Fruit fly (Drosophila melanogaster) whole organism, prepupa: ENCODE measurements around the gene CG1812.

Experiments used
- Blimp-1 ChIP-seq: fragments of 200-800 bp; sonication (Bioruptor generic); optimal IDR thresholded peaks from 3 replicates; lab custom pipeline; 2017; ENCODE audit warnings: missing biosample characterization, missing genetic modification characterization, mild to moderate bottlenecking, moderate library complexity, missing genetic modification reagents
- CG10631 ChIP-seq: fragments of 200-800 bp; sonication (Bioruptor generic); optimal IDR thresholded peaks from 2 replicates; lab custom pipeline; 2016; ENCODE audit warnings: missing biosample characterization, missing genetic modification characterization
- CG11294 ChIP-seq: fragments of 200-800 bp; sonication (Bioruptor generic); IDR thresholded peaks from 2 replicates; pipeline ENCODE4 v1.3.6; 2022; ENCODE audit warnings: missing biosample characterization, missing genetic modification characterization
- CG11902 ChIP-seq: fragments of 200-800 bp; sonication (Bioruptor generic); optimal IDR thresholded peaks from 3 replicates; lab custom pipeline; 2016; ENCODE audit warnings: missing biosample characterization, missing genetic modification characterization
- CG15336 ChIP-seq: fragments of 200-800 bp; sonication (Bioruptor generic); IDR thresholded peaks from 2 replicates; pipeline ENCODE4 v1.3.6; 2022; ENCODE audit warnings: missing biosample characterization, missing genetic modification characterization
- CG16779 ChIP-seq: fragments of 200-800 bp; sonication (Bioruptor generic); optimal IDR thresholded peaks from 3 replicates; lab custom pipeline; 2017; ENCODE audit warnings: missing biosample characterization, mild to moderate bottlenecking, missing genetic modification characterization
- CG3032 ChIP-seq: fragments of 200-800 bp; optimal IDR thresholded peaks from 2 replicates; lab custom pipeline; 2019; ENCODE audit warnings: missing biosample characterization, mild to moderate bottlenecking, missing genetic modification characterization, moderate library complexity
- CG32006 ChIP-seq: fragments of 200-800 bp; sonication (Bioruptor generic); optimal IDR thresholded peaks from 3 replicates; lab custom pipeline; 2017; ENCODE audit warnings: missing biosample characterization, mild to moderate bottlenecking, missing genetic modification characterization
- CG34406 ChIP-seq: fragments of 200-800 bp; sonication (Bioruptor generic); optimal IDR thresholded peaks from 3 replicates; lab custom pipeline; 2016; ENCODE audit warnings: missing biosample characterization, missing genetic modification characterization
- CG3919 ChIP-seq: fragments of 200-800 bp; sonication (Bioruptor generic); optimal IDR thresholded peaks from 3 replicates; lab custom pipeline; 2016; ENCODE audit warnings: missing biosample characterization, missing genetic modification characterization
- CG4318 ChIP-seq: fragments of 200-800 bp; sonication (Bioruptor generic); optimal IDR thresholded peaks from 3 replicates; lab custom pipeline; 2017; ENCODE audit warnings: missing biosample characterization, mild to moderate bottlenecking, missing genetic modification characterization
- CG6276 ChIP-seq: fragments of 200-800 bp; sonication (Bioruptor generic); optimal IDR thresholded peaks from 2 replicates; lab custom pipeline; 2017; ENCODE audit warnings: missing biosample characterization, mild to moderate bottlenecking, missing genetic modification characterization
- CG6792 ChIP-seq: fragments of 200-800 bp; sonication (Bioruptor generic); optimal IDR thresholded peaks from 3 replicates; lab custom pipeline; 2016; ENCODE audit warnings: missing biosample characterization, missing genetic modification characterization
- CG6808 ChIP-seq: fragments of 200-800 bp; sonication (Bioruptor generic); optimal IDR thresholded peaks from 3 replicates; lab custom pipeline; 2017; ENCODE audit warnings: missing biosample characterization, missing genetic modification characterization, mild to moderate bottlenecking, moderate library complexity, missing genetic modification reagents
- CG6854 ChIP-seq: fragments of 200-800 bp; sonication (Bioruptor generic); optimal IDR thresholded peaks from 2 replicates; lab custom pipeline; 2017; ENCODE audit warnings: missing biosample characterization, mild to moderate bottlenecking, missing genetic modification characterization
- CG7368 ChIP-seq: fragments of 200-800 bp; sonication (Bioruptor generic); optimal IDR thresholded peaks from 3 replicates; lab custom pipeline; 2016; ENCODE audit warnings: missing biosample characterization, missing genetic modification characterization
- CG8119 ChIP-seq: fragments of 200-800 bp; sonication (Bioruptor generic); IDR thresholded peaks from 3 replicates; pipeline ENCODE4 v1.3.6; 2022; ENCODE audit warnings: missing biosample characterization, missing genetic modification characterization
- CG8632 ChIP-seq: fragments of 200-800 bp; sonication (Bioruptor generic); optimal IDR thresholded peaks from 3 replicates; lab custom pipeline; 2016; ENCODE audit warnings: missing biosample characterization, missing genetic modification characterization
- CG9139 ChIP-seq: fragments of 200-800 bp; sonication (Bioruptor generic); optimal IDR thresholded peaks from 3 replicates; lab custom pipeline; 2017; ENCODE audit warnings: missing biosample characterization, mild to moderate bottlenecking, missing genetic modification characterization
- Eip75B ChIP-seq: fragments of 200-800 bp; sonication (Bioruptor generic); optimal IDR thresholded peaks from 3 replicates; lab custom pipeline; 2016; ENCODE audit warnings: missing biosample characterization, missing genetic modification characterization
- Eip78C ChIP-seq: fragments of 200-800 bp; sonication (Bioruptor generic); peaks from one replicate; lab custom pipeline; 2016; ENCODE audit warnings: missing biosample characterization, missing genetic modification characterization
- Eip93F ChIP-seq: fragments of 200-800 bp; sonication (Bioruptor generic); optimal IDR thresholded peaks from 2 replicates; lab custom pipeline; 2016; ENCODE audit warnings: missing biosample characterization, mild to moderate bottlenecking, missing genetic modification characterization
- Ets21C ChIP-seq: fragments of 200-800 bp; sonication (Bioruptor generic); optimal IDR thresholded peaks from 3 replicates; lab custom pipeline; 2016; ENCODE audit warnings: missing biosample characterization, missing genetic modification characterization
- Ets96B ChIP-seq: fragments of 200-800 bp; optimal IDR thresholded peaks from 2 replicates; lab custom pipeline; 2019; ENCODE audit warnings: missing biosample characterization, mild to moderate bottlenecking, missing genetic modification characterization, moderate library complexity
- Hr38 ChIP-seq: sonication (Bioruptor generic); optimal IDR thresholded peaks from 2 replicates; lab custom pipeline; 2016; ENCODE audit warnings: missing biosample characterization, missing genetic modification characterization
- Hr39 ChIP-seq: fragments of 200-800 bp; sonication (Bioruptor generic); optimal IDR thresholded peaks from 2 replicates; lab custom pipeline; 2016; ENCODE audit warnings: missing biosample characterization, missing genetic modification characterization
- Hr4 ChIP-seq: fragments of 200-800 bp; sonication (Bioruptor generic); optimal IDR thresholded peaks from 3 replicates; lab custom pipeline; 2016; ENCODE audit warnings: missing biosample characterization, missing genetic modification characterization
- Lpt ChIP-seq: fragments of 200-800 bp; sonication (Bioruptor generic); optimal IDR thresholded peaks from 3 replicates; lab custom pipeline; 2016; ENCODE audit warnings: missing biosample characterization, missing genetic modification characterization
- Met ChIP-seq: fragments of 200-800 bp; sonication (Bioruptor generic); optimal IDR thresholded peaks from 3 replicates; lab custom pipeline; 2016; ENCODE audit warnings: missing biosample characterization, missing genetic modification characterization
- OdsH ChIP-seq: fragments of 200-800 bp; sonication (Bioruptor generic); optimal IDR thresholded peaks from 3 replicates; lab custom pipeline; 2016; ENCODE audit warnings: missing biosample characterization, missing genetic modification characterization
- Smox ChIP-seq: fragments of 200-800 bp; sonication (Bioruptor generic); optimal IDR thresholded peaks from 3 replicates; lab custom pipeline; 2016; ENCODE audit warnings: missing biosample characterization, missing genetic modification characterization
- Sox102F ChIP-seq: fragments of 200-800 bp; sonication (Bioruptor generic); optimal IDR thresholded peaks from 2 replicates; lab custom pipeline; 2016; ENCODE audit warnings: missing biosample characterization, mild to moderate bottlenecking, missing genetic modification characterization
- Sox15 ChIP-seq: fragments of 200-800 bp; sonication (Bioruptor generic); optimal IDR thresholded peaks from 3 replicates; lab custom pipeline; 2016; ENCODE audit warnings: missing biosample characterization, missing genetic modification characterization
- achi ChIP-seq: fragments of 200-800 bp; sonication (Bioruptor generic); optimal IDR thresholded peaks from 3 replicates; lab custom pipeline; 2016; ENCODE audit warnings: missing biosample characterization, missing genetic modification characterization
- acj6 ChIP-seq: fragments of 200-800 bp; sonication (Bioruptor generic); optimal IDR thresholded peaks from 3 replicates; lab custom pipeline; 2016; ENCODE audit warnings: missing biosample characterization, missing genetic modification characterization
- cyc ChIP-seq: fragments of 200-800 bp; sonication (Bioruptor generic); optimal IDR thresholded peaks from 3 replicates; lab custom pipeline; 2016; ENCODE audit warnings: missing biosample characterization, missing genetic modification characterization
- dac ChIP-seq: fragments of 200-800 bp; sonication (Bioruptor generic); optimal IDR thresholded peaks from 2 replicates; lab custom pipeline; 2017; ENCODE audit warnings: missing biosample characterization, mild to moderate bottlenecking, missing genetic modification characterization
- dsx ChIP-seq: fragments of 200-800 bp; optimal IDR thresholded peaks from 3 replicates; lab custom pipeline; 2019; ENCODE audit warnings: missing biosample characterization, mild to moderate bottlenecking, missing genetic modification characterization, moderate library complexity; ENCODE audit not compliant: poor library complexity, severe bottlenecking
- eg ChIP-seq: fragments of 200-800 bp; sonication (Bioruptor generic); IDR thresholded peaks from 3 replicates; pipeline ENCODE4 v1.3.6; 2022; ENCODE audit warnings: missing biosample characterization, missing genetic modification characterization
- esn ChIP-seq: fragments of 200-800 bp; sonication (Bioruptor generic); optimal IDR thresholded peaks from 2 replicates; lab custom pipeline; 2016; ENCODE audit warnings: missing biosample characterization, mild to moderate bottlenecking, missing genetic modification characterization, moderate library complexity
- lz ChIP-seq: fragments of 200-800 bp; sonication (Bioruptor generic); optimal IDR thresholded peaks from 3 replicates; lab custom pipeline; 2016; ENCODE audit warnings: missing biosample characterization, missing genetic modification characterization
- net ChIP-seq: fragments of 200-800 bp; sonication (Bioruptor generic); optimal IDR thresholded peaks from 3 replicates; lab custom pipeline; 2016; ENCODE audit warnings: missing biosample characterization, missing genetic modification characterization
- salr ChIP-seq, 2 experiments: fragments of 200-800 bp; sonication (Bioruptor generic); optimal IDR thresholded peaks; 3 replicates each; lab custom pipeline; 2016 to 2018; ENCODE audit warnings: missing biosample characterization in 2 of 2, missing genetic modification characterization in 2 of 2, mild to moderate bottlenecking in 1 of 2
- spab ChIP-seq: fragments of 200-800 bp; sonication (Bioruptor generic); optimal IDR thresholded peaks from 2 replicates; lab custom pipeline; 2017; ENCODE audit warnings: missing biosample characterization, mild to moderate bottlenecking, missing genetic modification characterization, missing genetic modification reagents
- ss ChIP-seq, 2 experiments: fragments of 200-800 bp; sonication (Bioruptor generic); optimal IDR thresholded peaks; 2 replicates in 1 of 2; 3 replicates in 1 of 2; lab custom pipeline; 2017 to 2018; ENCODE audit warnings: mild to moderate bottlenecking in 2 of 2, missing biosample characterization in 2 of 2, missing genetic modification characterization in 2 of 2, moderate library complexity in 1 of 2
- svp ChIP-seq: fragments of 200-800 bp; sonication (Bioruptor generic); peaks from one replicate; lab custom pipeline; 2016; ENCODE audit warnings: missing biosample characterization, missing genetic modification characterization
- topi ChIP-seq: fragments of 200-800 bp; sonication (Bioruptor generic); optimal IDR thresholded peaks from 3 replicates; lab custom pipeline; 2016; ENCODE audit warnings: missing biosample characterization, missing genetic modification characterization
- vri ChIP-seq: fragments of 200-800 bp; sonication (Bioruptor generic); optimal IDR thresholded peaks from 3 replicates; lab custom pipeline; 2016; ENCODE audit warnings: missing biosample characterization, mild to moderate bottlenecking, missing genetic modification characterization

Gene CG1812

DNA sequence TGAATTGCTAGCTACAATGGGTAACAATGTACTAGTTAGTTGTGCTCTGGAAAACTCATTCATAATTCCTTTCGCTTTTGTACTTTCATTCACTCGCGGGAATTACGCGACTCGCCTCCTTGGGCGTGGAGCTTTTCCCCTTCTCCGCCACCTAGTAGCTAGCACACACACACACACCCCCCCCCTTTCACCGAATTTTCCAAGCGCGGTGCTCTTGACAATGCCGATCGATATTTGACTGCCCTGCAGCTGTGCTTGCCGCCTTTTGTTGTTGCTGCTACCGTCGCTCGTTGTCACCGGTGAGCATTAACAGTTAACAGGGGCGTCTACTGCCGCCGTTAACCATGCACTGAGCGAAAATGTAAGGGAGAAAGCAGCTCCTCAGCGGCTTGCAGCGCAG lies 9.1 kb upstream of the CG1812 start:
- TF ChIP-seq dac (GFP tag; lab: Kevin White, UChicago) (no peak), achi (GFP tag; lab: Kevin White, UChicago) (no peak), CG8119 (no peak), svp (GFP tag; lab: Kevin White, UChicago) (no peak), Ets21C (no peak)
- TF ChIP-seq, all 60 proteins: peak for 0

DNA sequence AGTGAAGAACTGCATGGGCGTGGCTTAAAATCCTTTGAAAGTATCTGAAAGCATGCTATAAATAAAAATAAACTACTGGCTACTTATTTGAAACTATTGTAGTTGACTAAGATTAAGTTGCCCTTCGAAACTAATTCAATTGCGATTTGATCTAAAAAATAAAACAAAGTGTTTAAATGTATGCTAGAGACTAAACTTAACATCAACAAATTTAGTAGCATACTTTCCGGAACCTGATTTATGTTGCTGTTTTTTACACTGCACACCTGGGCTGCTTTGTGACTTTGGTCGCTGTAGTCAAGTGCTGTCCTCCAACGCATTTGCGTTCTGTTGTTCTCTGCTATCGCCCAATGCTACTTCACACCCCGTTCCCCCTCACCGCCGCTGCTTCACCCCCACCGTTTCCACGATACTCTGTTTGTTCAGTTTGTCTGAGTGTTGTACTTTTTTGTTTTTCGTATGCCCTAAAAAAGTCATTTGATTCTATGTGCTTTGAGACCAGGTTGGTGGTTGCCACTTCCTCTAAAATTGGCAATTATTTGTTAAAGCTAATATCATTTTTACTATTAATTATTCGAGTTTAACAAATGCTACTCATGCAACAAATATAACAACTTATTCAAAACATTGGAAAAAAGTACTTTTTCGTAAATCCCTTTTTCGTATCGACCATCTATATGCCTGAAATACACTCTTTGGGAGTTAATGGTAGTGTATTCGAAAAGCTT lies 8.4 kb upstream of the CG1812 start:
- TF ChIP-seq Eip75B (GFP tag; lab: Kevin White, UChicago) (peak; percentile 37), Sox102F (GFP tag; lab: Kevin White, UChicago) (peak; percentile 57), CG15336 (GFP tag; lab: Robert Waterston, UW) (peak; percentile 25; the same call in 1 of the 2 replicates), CG10631 (GFP tag; lab: Kevin White, UChicago) (peak; percentile 50), lz (GFP tag; lab: Kevin White, UChicago) (peak; percentile 61), CG6276 (peak; percentile 18), topi (GFP tag; lab: Kevin White, UChicago) (peak; percentile 62), CG11294 (GFP tag; lab: Robert Waterston, UW) (no peak), CG4318 (GFP tag; lab: Kevin White, UChicago) (no peak), Blimp-1 (GFP tag; lab: Kevin White, UChicago) (peak; percentile 29), esn (GFP tag; lab: Kevin White, UChicago) (peak; percentile 66), CG16779 (tag; lab: Kevin White, UChicago) (peak; percentile 13), CG3919 (no peak), Ets96B (tag; lab: Kevin White, UChicago) (peak; percentile 62), CG8119 (no peak; the same call in 2 of the 3 replicates), eg (GFP tag; lab: Robert Waterston, UW) (no peak), Hr4 (GFP tag; lab: Kevin White, UChicago) (peak; percentile 56), cyc (GFP tag; lab: Kevin White, UChicago) (peak; percentile 34), Eip78C (GFP tag; lab: Kevin White, UChicago) (peak; percentile 82), dac (GFP tag; lab: Kevin White, UChicago) (no peak), CG11902 (GFP tag; lab: Kevin White, UChicago) (no peak), CG6854 (GFP tag; lab: Kevin White, UChicago) (no peak), dsx (GFP tag; lab: Kevin White, UChicago) (peak; percentile 10), Hr38 (GFP tag; lab: Kevin White, UChicago) (no peak), net (GFP tag; lab: Kevin White, UChicago) (peak; percentile 2), ss (GFP tag; optimal IDR thresholded peaks at IDR 0.05; lab: Kevin White, UChicago) (peak; percentile 10 to 19), acj6 (peak; percentile 27), CG32006 (GFP tag; lab: Kevin White, UChicago) (peak; percentile 68), CG6792 (peak; percentile 37), CG7368 (GFP tag; lab: Kevin White, UChicago) (no peak), salr (GFP tag; optimal IDR thresholded peaks at IDR 0.05; lab: Kevin White, UChicago) (peak in 1 of 2 experiments; percentile 48), Met (GFP tag; lab: Kevin White, UChicago) (peak; percentile 68), vri (GFP tag; lab: Kevin White, UChicago) (no peak), achi (GFP tag; lab: Kevin White, UChicago) (peak; percentile 41), Ets21C (peak; percentile 21), OdsH (GFP tag; lab: Kevin White, UChicago) (peak; percentile 31), spab (GFP tag; lab: Kevin White, UChicago) (peak; percentile 39), Sox15 (GFP tag; lab: Kevin White, UChicago) (peak; percentile 26), CG9139 (GFP tag; lab: Kevin White, UChicago) (peak; percentile 20), CG8632 (GFP tag; lab: Kevin White, UChicago) (peak; percentile 23), Smox (GFP tag; lab: Kevin White, UChicago) (peak; percentile 49), CG6808 (peak; percentile 9), Eip93F (GFP tag; lab: Kevin White, UChicago) (no peak), CG3032 (tag; lab: Kevin White, UChicago) (peak; percentile 31), CG34406 (GFP tag; lab: Kevin White, UChicago) (peak; percentile 51), Hr39 (GFP tag; lab: Kevin White, UChicago) (peak; percentile 48), Lpt (GFP tag; lab: Kevin White, UChicago) (no peak)
